Fruit fly (Drosophila melanogaster): ENCODE results near the gene aop.

The aop gene

dm6 chr2L:2182735-2183340 is 4.3 kb upstream of the aop start (continued):
- TF ChIP-seq CG10669 (GFP tag; optimal IDR thresholded peaks at IDR 0.05) = peak; percentile 80
- TF ChIP-seq CG8632 (GFP tag; optimal IDR thresholded peaks at IDR 0.05) = peak; percentile 32
- TF ChIP-seq CG8119 (GFP tag; IDR thresholded peaks at IDR 0.05) = peak; percentile 62
- no peak for TF ChIP-seq CG8319 (GFP tag; optimal IDR thresholded peaks at IDR 0.05)
- peak; percentile 68 for TF ChIP-seq achi (GFP tag; optimal IDR thresholded peaks at IDR 0.05)
- TF ChIP-seq Sox15 (GFP tag; optimal IDR thresholded peaks at IDR 0.05) = no peak
- no peak for TF ChIP-seq fkh (GFP tag; optimal IDR thresholded peaks at IDR 0.05)
- TF ChIP-seq Smox (GFP tag; optimal IDR thresholded peaks at IDR 0.05) = no peak
- TF ChIP-seq CG6808 (GFP tag; optimal IDR thresholded peaks at IDR 0.05) = peak; percentile 81
- TF ChIP-seq OdsH (GFP tag; optimal IDR thresholded peaks at IDR 0.05) = peak; percentile 66
- TF ChIP-seq CG10631 (GFP tag; optimal IDR thresholded peaks at IDR 0.05) = peak; percentile 72
- TF ChIP-seq fd85E (GFP tag; optimal IDR thresholded peaks at IDR 0.05) = no peak
- TF ChIP-seq CG31627 (GFP tag; optimal IDR thresholded peaks at IDR 0.05) = no peak
- no peak for TF ChIP-seq CG4318 (GFP tag; optimal IDR thresholded peaks at IDR 0.05)
- no peak for TF ChIP-seq Blimp-1 (GFP tag; optimal IDR thresholded peaks at IDR 0.05)
- peak; percentile 61 to 76 for TF ChIP-seq salr (GFP tag; optimal IDR thresholded peaks at IDR 0.05)

DNA sequence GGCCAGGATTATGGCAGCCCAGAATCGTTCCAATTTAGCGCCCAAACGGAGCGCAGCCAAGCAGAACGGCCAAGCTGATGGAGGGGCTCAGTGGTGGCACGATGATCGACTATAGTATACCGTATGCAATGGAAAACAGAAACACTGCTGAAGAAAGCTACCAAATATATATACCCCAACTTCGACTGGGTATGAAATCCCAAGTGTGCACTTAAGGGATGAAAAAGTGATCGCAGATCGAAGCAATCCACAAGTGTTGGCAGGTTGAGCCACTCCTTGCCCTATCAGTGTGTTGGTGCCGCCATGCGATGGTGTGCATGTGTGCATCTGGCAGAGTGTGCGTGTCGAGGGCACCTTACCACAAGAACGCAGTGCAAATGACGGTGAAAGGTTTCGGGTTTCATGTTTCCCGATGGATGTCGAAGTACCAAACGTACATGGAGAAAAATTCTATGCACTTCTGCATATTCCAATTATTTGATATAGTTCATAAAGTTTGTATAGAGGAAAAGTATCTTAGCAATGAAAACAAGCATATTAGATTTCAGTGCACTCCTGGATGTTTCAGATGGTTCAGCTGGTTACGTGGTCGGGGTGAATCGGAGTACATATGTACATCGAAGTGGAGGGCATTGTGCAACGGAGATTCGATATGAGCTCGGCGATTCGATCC is 3.6 kb upstream of the aop start:
- TF ChIP-seq pdm3 (GFP tag; optimal IDR thresholded peaks at IDR 0.05) (no peak), Eip75B (GFP tag; optimal IDR thresholded peaks at IDR 0.05) (peak; percentile 9), CG11762 (GFP tag; optimal IDR thresholded peaks at IDR 0.05; ENCODE audit: insufficient read depth) (no peak), svp (GFP tag) (peak; percentile 69), CG6854 (GFP tag; optimal IDR thresholded peaks at IDR 0.05) (no peak), Ets96B (tag; optimal IDR thresholded peaks at IDR 0.05) (no peak), Hr39 (GFP tag; optimal IDR thresholded peaks at IDR 0.05) (peak; percentile 8), CG10631 (GFP tag; optimal IDR thresholded peaks at IDR 0.05) (no peak), vri (GFP tag; optimal IDR thresholded peaks at IDR 0.05) (peak; percentile 20), Ets21C (GFP tag; optimal IDR thresholded peaks at IDR 0.05) (peak; percentile 11), spab (GFP tag; optimal IDR thresholded peaks at IDR 0.05) (no peak), Hr38 (GFP tag; optimal IDR thresholded peaks at IDR 0.05) (no peak), topi (GFP tag; optimal IDR thresholded peaks at IDR 0.05) (no peak), Sox14 (GFP tag; optimal IDR thresholded peaks at IDR 0.05) (no peak), Sox102F (GFP tag; optimal IDR thresholded peaks at IDR 0.05) (no peak), Eip78C (GFP tag) (peak; percentile 41), Lpt (GFP tag; optimal IDR thresholded peaks at IDR 0.05) (no peak), fd59A (GFP tag; optimal IDR thresholded peaks at IDR 0.05) (no peak), CG3032 (tag; optimal IDR thresholded peaks at IDR 0.05) (no peak), ss (GFP tag; optimal IDR thresholded peaks at IDR 0.05) (peak in 1 of 2 experiments; percentile 60), CG3919 (GFP tag; optimal IDR thresholded peaks at IDR 0.05) (no peak), CG6163 (GFP tag; IDR thresholded peaks at IDR 0.05) (no peak), CG11902 (GFP tag; optimal IDR thresholded peaks at IDR 0.05) (no peak), CG7368 (GFP tag; optimal IDR thresholded peaks at IDR 0.05) (no peak), CG8119 (GFP tag; IDR thresholded peaks at IDR 0.05) (no peak), dsx (GFP tag; optimal IDR thresholded peaks at IDR 0.05; ENCODE audit: poor library complexity, severe bottlenecking) (no peak), CG8319 (GFP tag; optimal IDR thresholded peaks at IDR 0.05) (no peak), CG6792 (GFP tag; optimal IDR thresholded peaks at IDR 0.05) (peak; percentile 4), Blimp-1 (GFP tag; optimal IDR thresholded peaks at IDR 0.05) (no peak), esn (GFP tag; optimal IDR thresholded peaks at IDR 0.05) (peak; percentile 48), Smox (GFP tag; optimal IDR thresholded peaks at IDR 0.05) (peak; percentile 11), acj6 (GFP tag; optimal IDR thresholded peaks at IDR 0.05) (no peak), CG31627 (GFP tag; optimal IDR thresholded peaks at IDR 0.05) (peak; percentile 21), lz (GFP tag; optimal IDR thresholded peaks at IDR 0.05) (peak; percentile 6), salr (GFP tag; optimal IDR thresholded peaks at IDR 0.05) (no peak), Hr4 (GFP tag; optimal IDR thresholded peaks at IDR 0.05) (no peak), CG9139 (GFP tag; optimal IDR thresholded peaks at IDR 0.05) (no peak), Met (GFP tag; optimal IDR thresholded peaks at IDR 0.05) (peak; percentile 6), Gug (GFP tag; IDR thresholded peaks at IDR 0.05) (no peak)
